Worm (Caenorhabditis elegans): ENCODE data around the gene Y46E12BL.2.

- TF ChIP-seq unc-62 (GFP tag; optimal IDR thresholded peaks at IDR 0.05), result no peak
- TF ChIP-seq snpc-4 (tag; optimal IDR thresholded peaks at IDR 0.05), result no peak
- TF ChIP-seq fkh-10 (GFP tag; optimal IDR thresholded peaks at IDR 0.05), result no peak
These were observed 18.8 kb downstream of the Y46E12BL.2 start, which contains the start of gene tig-3 for ce11 chrII:15251593-15251992.

Data from whole organism, L3 larva.